Worm (Caenorhabditis elegans) whole organism, young adult: ENCODE results near the gene efn-3.

Experiments
- B0035.1 ChIP-seq: sonication (generic microtip); optimal IDR thresholded peaks from 2 replicates; lab custom pipeline; 2016; ENCODE audit warnings: missing genetic modification characterization, mild to moderate bottlenecking, missing compliant biosample characterization, missing genotype, missing genetic modification reagents
- C06A6.2 ChIP-seq: fragments of 200-800 bp; sonication (Bioruptor generic); conservative IDR thresholded peaks from 2 replicates; pipeline ENCODE4 v1.3.6; 2022; ENCODE audit warnings: missing genetic modification characterization, missing compliant biosample characterization
- F22D6.2 ChIP-seq: sonication (generic microtip); optimal IDR thresholded peaks from 2 replicates; lab custom pipeline; 2016; ENCODE audit warnings: mild to moderate bottlenecking, missing genetic modification characterization, missing compliant biosample characterization
- F33H1.4 ChIP-seq: fragments of 200-800 bp; sonication (Bioruptor generic); IDR thresholded peaks from 2 replicates; pipeline ENCODE4 v1.3.6; 2022; ENCODE audit warnings: missing genetic modification reagents, missing genetic modification characterization, missing compliant biosample characterization
- F37B4.10 ChIP-seq: fragments of 200-800 bp; sonication (Bioruptor generic); IDR thresholded peaks from 2 replicates; pipeline ENCODE4 v1.3.6; 2022; ENCODE audit warnings: missing genetic modification characterization, missing compliant biosample characterization
- F39B2.1 ChIP-seq: fragments of 200-800 bp; sonication (Bioruptor generic); IDR thresholded peaks from 2 replicates; pipeline ENCODE4 v1.3.6; 2022; ENCODE audit warnings: missing genetic modification reagents, missing genetic modification characterization, missing compliant biosample characterization
- F55B11.4 ChIP-seq: sonication (generic microtip); optimal IDR thresholded peaks from 2 replicates; lab custom pipeline; 2016; ENCODE audit warnings: missing compliant biosample characterization, missing genetic modification characterization, borderline replicate concordance; ENCODE audit not compliant: insufficient read depth
- K11D2.4 ChIP-seq: fragments of 200-800 bp; sonication (Bioruptor generic); IDR thresholded peaks from 2 replicates; pipeline ENCODE4 v1.3.6; 2022; ENCODE audit warnings: missing genetic modification reagents, missing genetic modification characterization, missing compliant biosample characterization
- T26A5.8 ChIP-seq: sonication (generic microtip); optimal IDR thresholded peaks from 2 replicates; lab custom pipeline; 2016; ENCODE audit warnings: missing genetic modification characterization, missing compliant biosample characterization
- Y56A3A.18 ChIP-seq: fragments of 200-800 bp; sonication (Bioruptor generic); IDR thresholded peaks from 2 replicates; pipeline ENCODE4 v1.3.6; 2022; ENCODE audit warnings: missing genetic modification reagents, missing genetic modification characterization, missing compliant biosample characterization
- Y95B8A.8 ChIP-seq: fragments of 200-800 bp; sonication (Bioruptor generic); IDR thresholded peaks from 2 replicates; pipeline ENCODE4 v1.3.6; 2022; ENCODE audit warnings: missing genetic modification reagents, missing genetic modification characterization, missing compliant biosample characterization
- akir-1 ChIP-seq: fragments of 200-800 bp; sonication (Bioruptor generic); optimal IDR thresholded peaks from 2 replicates; lab custom pipeline; 2018; ENCODE audit warnings: mild to moderate bottlenecking, missing genetic modification characterization, moderate library complexity, missing compliant biosample characterization
- atf-7 ChIP-seq: sonication (generic microtip); optimal IDR thresholded peaks from 2 replicates; lab custom pipeline; 2017; ENCODE audit warnings: mild to moderate bottlenecking, missing genetic modification characterization, missing compliant biosample characterization
- athp-1 ChIP-seq: sonication (generic microtip); optimal IDR thresholded peaks from 2 replicates; lab custom pipeline; 2017; ENCODE audit warnings: mild to moderate bottlenecking, missing genetic modification characterization, missing compliant biosample characterization
- attf-3 ChIP-seq: fragments of 200-800 bp; sonication (Bioruptor generic); conservative IDR thresholded peaks from 2 replicates; pipeline ENCODE4 v1.3.6; 2022; ENCODE audit warnings: missing genetic modification reagents, missing genetic modification characterization, missing compliant biosample characterization
- attf-5 ChIP-seq: fragments of 200-800 bp; sonication (Bioruptor generic); optimal IDR thresholded peaks from 2 replicates; lab custom pipeline; 2018; ENCODE audit warnings: mild to moderate bottlenecking, missing genetic modification characterization, missing compliant biosample characterization
- ccch-3 ChIP-seq: fragments of 200-800 bp; sonication (Bioruptor generic); optimal IDR thresholded peaks from 2 replicates; lab custom pipeline; 2018; ENCODE audit warnings: mild to moderate bottlenecking, missing genetic modification characterization, missing compliant biosample characterization
- cebp-1 ChIP-seq, 2 experiments: fragments of 200-800 bp in 1 of 2; sonication (Bioruptor generic) in 1 of 2; sonication (generic microtip) in 1 of 2; IDR thresholded peaks in 1 of 2; optimal IDR thresholded peaks in 1 of 2; 2 replicates each; pipeline versions ENCODE4 v1.3.6 to Lab custom; 2017 to 2022; ENCODE audit warnings: missing compliant biosample characterization in 2 of 2, missing genetic modification characterization in 2 of 2, mild to moderate bottlenecking in 1 of 2, missing genetic modification reagents in 1 of 2, moderate library complexity in 1 of 2
- ceh-100 ChIP-seq: fragments of 200-800 bp; sonication (Bioruptor generic); IDR thresholded peaks from 2 replicates; pipeline ENCODE4 v1.3.6; 2022; ENCODE audit warnings: missing genetic modification reagents, missing genetic modification characterization, missing compliant biosample characterization
- ceh-58 ChIP-seq: fragments of 200-800 bp; sonication (Bioruptor generic); IDR thresholded peaks from 2 replicates; pipeline ENCODE4 v1.3.6; 2022; ENCODE audit warnings: missing genetic modification characterization, missing compliant biosample characterization
- ceh-79 ChIP-seq: sonication (generic microtip); optimal IDR thresholded peaks from 2 replicates; lab custom pipeline; 2017; ENCODE audit warnings: mild to moderate bottlenecking, missing genetic modification characterization, missing compliant biosample characterization
- dpff-1 ChIP-seq: sonication (generic microtip); optimal IDR thresholded peaks from 2 replicates; lab custom pipeline; 2017; ENCODE audit warnings: mild to moderate bottlenecking, missing genetic modification characterization, missing compliant biosample characterization
- egl-18 ChIP-seq: fragments of 200-800 bp; sonication (Bioruptor generic); IDR thresholded peaks from 2 replicates; pipeline ENCODE4 v1.3.6; 2022; ENCODE audit warnings: missing genetic modification reagents, missing genetic modification characterization, missing compliant biosample characterization
- gei-17 ChIP-seq: fragments of 200-800 bp; sonication (Bioruptor generic); optimal IDR thresholded peaks from 2 replicates; lab custom pipeline; 2018; ENCODE audit warnings: mild to moderate bottlenecking, missing genetic modification characterization, missing compliant biosample characterization
- him-1 ChIP-seq: sonication (generic microtip); optimal IDR thresholded peaks from 2 replicates; lab custom pipeline; 2016; ENCODE audit warnings: missing genotype, missing genetic modification reagents, missing genetic modification characterization, missing compliant biosample characterization
- hlh-26 ChIP-seq: fragments of 200-800 bp; sonication (Bioruptor generic); conservative IDR thresholded peaks from 2 replicates; pipeline ENCODE4 v1.3.6; 2022; ENCODE audit warnings: missing genetic modification reagents, missing genetic modification characterization, missing compliant biosample characterization
- hmg-1.2 ChIP-seq: fragments of 200-800 bp; sonication (Bioruptor generic); IDR thresholded peaks from 2 replicates; pipeline ENCODE4 v1.3.6; 2022; ENCODE audit warnings: missing genetic modification reagents, missing genetic modification characterization, missing compliant biosample characterization
- hrde-1 ChIP-seq: sonication (generic microtip); optimal IDR thresholded peaks from 2 replicates; lab custom pipeline; 2016; ENCODE audit warnings: missing genetic modification characterization, mild to moderate bottlenecking, missing compliant biosample characterization, moderate library complexity, missing genotype, missing genetic modification reagents, borderline replicate concordance
- lag-1 ChIP-seq: fragments of 200-800 bp; sonication (Bioruptor generic); IDR thresholded peaks from 2 replicates; pipeline ENCODE4 v1.3.6; 2022; ENCODE audit warnings: missing genetic modification reagents, missing genetic modification characterization, missing compliant biosample characterization
- let-607 ChIP-seq, 2 experiments: fragments of 200-800 bp in 1 of 2; sonication (Bioruptor generic) in 1 of 2; sonication (generic microtip) in 1 of 2; optimal IDR thresholded peaks; 2 replicates each; lab custom pipeline; 2016 to 2018; ENCODE audit warnings: mild to moderate bottlenecking in 2 of 2, missing compliant biosample characterization in 2 of 2, missing genetic modification characterization in 2 of 2, moderate library complexity in 2 of 2, missing genotype in 1 of 2
- lin-35 ChIP-seq, 3 experiments: fragments of 150-350 bp in 2 of 3; sonication (generic microtip) in 1 of 3; optimal IDR thresholded peaks; 2 replicates each; lab custom pipeline; 2014 to 2018; ENCODE audit warnings: missing biosample characterization in 3 of 3, missing genetic modification characterization in 3 of 3, missing genetic modification reagents in 3 of 3
- madf-10 ChIP-seq: sonication (generic microtip); optimal IDR thresholded peaks from 2 replicates; lab custom pipeline; 2016; ENCODE audit warnings: mild to moderate bottlenecking, missing genetic modification characterization, missing compliant biosample characterization
- madf-3 ChIP-seq: fragments of 200-800 bp; sonication (Bioruptor generic); IDR thresholded peaks from 2 replicates; pipeline ENCODE4 v1.3.6; 2022; ENCODE audit warnings: missing genetic modification reagents, missing genetic modification characterization, missing compliant biosample characterization
- mes-4 ChIP-seq: sonication (generic microtip); optimal IDR thresholded peaks from 2 replicates; lab custom pipeline; 2016; ENCODE audit warnings: missing genotype, missing genetic modification characterization, missing compliant biosample characterization
- nfya-1 ChIP-seq: sonication (generic microtip); optimal IDR thresholded peaks from 2 replicates; lab custom pipeline; 2017; ENCODE audit warnings: antibody characterized with exemption, missing compliant biosample characterization, missing genetic modification characterization, borderline replicate concordance; ENCODE audit not compliant: insufficient read depth
- nfyb-1 ChIP-seq: fragments of 200-800 bp; sonication (Bioruptor generic); IDR thresholded peaks from 2 replicates; pipeline ENCODE4 v1.3.6; 2022; ENCODE audit warnings: missing genetic modification reagents, missing genetic modification characterization, missing compliant biosample characterization
- nhr-120 ChIP-seq: fragments of 200-800 bp; sonication (Bioruptor generic); IDR thresholded peaks from 2 replicates; pipeline ENCODE4 v1.3.6; 2022; ENCODE audit warnings: missing genetic modification characterization, missing compliant biosample characterization
- nhr-27 ChIP-seq: fragments of 200-800 bp; sonication (Bioruptor generic); optimal IDR thresholded peaks from 2 replicates; lab custom pipeline; 2018; ENCODE audit warnings: mild to moderate bottlenecking, missing genetic modification characterization, moderate library complexity, missing compliant biosample characterization
- pbrm-1 ChIP-seq: fragments of 200-800 bp; sonication (Bioruptor generic); IDR thresholded peaks from 2 replicates; pipeline ENCODE4 v1.3.6; 2022; ENCODE audit warnings: missing genetic modification reagents, missing genetic modification characterization, missing compliant biosample characterization
- snpc-4 ChIP-seq, 5 experiments: fragments of 150-350 bp in 1 of 5; sonication (generic microtip) in 4 of 5; optimal IDR thresholded peaks; 2 replicates each; lab custom pipeline; 2014 to 2018; ENCODE audit warnings: missing genetic modification characterization in 5 of 5, missing biosample characterization in 3 of 5, antibody characterized with exemption in 2 of 5, mild to moderate bottlenecking in 2 of 5, missing compliant biosample characterization in 2 of 5, missing genotype in 2 of 5, moderate library complexity in 2 of 5, missing genetic modification reagents in 1 of 5
- tbx-9 ChIP-seq: sonication (generic microtip); optimal IDR thresholded peaks from 2 replicates; lab custom pipeline; 2016; ENCODE audit warnings: borderline replicate concordance, missing genetic modification characterization, inconsistent platforms, missing compliant biosample characterization
- unc-130 ChIP-seq: sonication (generic microtip); optimal IDR thresholded peaks from 2 replicates; lab custom pipeline; 2016; ENCODE audit warnings: missing genetic modification reagents, missing genetic modification characterization, missing compliant biosample characterization
- unc-62 ChIP-seq: fragments of 150-350 bp; optimal IDR thresholded peaks from 2 replicates; lab custom pipeline; 2014; ENCODE audit warnings: missing biosample characterization, missing genetic modification reagents, missing genetic modification characterization
- zfh-2 ChIP-seq: fragments of 200-800 bp; sonication (Bioruptor generic); conservative IDR thresholded peaks from 2 replicates; pipeline ENCODE4 v1.3.6; 2022; ENCODE audit warnings: missing genetic modification reagents, missing genetic modification characterization, missing compliant biosample characterization
- zim-3 ChIP-seq: sonication (generic microtip); optimal IDR thresholded peaks from 2 replicates; lab custom pipeline; 2017; ENCODE audit warnings: mild to moderate bottlenecking, missing genetic modification characterization, moderate library complexity, missing compliant biosample characterization

efn-3 gene

ce11 chrX:13514384-13514783, 37.1 kb upstream of the efn-3 start (continued):
- TF ChIP-seq attf-3 (GFP tag; lab: Robert Waterston, UW) (0 out of 2 replicates have a peak, but pooled peaks have one; percentile 26), akir-1 (GFP tag; lab: Kevin White, UChicago) (peak; percentile 38), ceh-58 (GFP tag; lab: Robert Waterston, UW) (no peak)

DNA sequence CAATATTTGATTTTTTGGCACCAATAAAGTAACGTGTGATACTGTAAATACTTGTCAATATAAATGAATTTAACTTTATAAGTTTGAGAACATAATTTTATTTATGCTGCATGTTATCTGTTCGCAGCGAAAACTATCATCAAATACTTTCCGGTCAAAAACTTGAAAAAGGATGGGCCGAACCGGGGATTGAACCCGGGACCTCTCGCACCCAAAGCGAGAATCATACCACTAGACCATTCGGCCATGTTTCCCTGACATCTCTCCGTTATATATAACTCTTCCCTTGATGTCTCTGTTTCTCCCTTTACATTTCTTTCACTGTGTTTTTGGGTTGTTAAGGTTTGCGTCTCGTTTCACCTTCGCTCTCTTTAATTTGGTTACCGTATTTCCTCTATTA, 34.5 kb upstream of the efn-3 start:
- no peak for TF ChIP-seq F37B4.10 (GFP tag; lab: Robert Waterston, UW)
- TF ChIP-seq lag-1: no peak
- TF ChIP-seq dpff-1 (tag; lab: Kevin White, UChicago): no peak
- TF ChIP-seq zfh-2: no peak
- TF ChIP-seq lin-35 (GFP tag; optimal IDR thresholded peaks at IDR 0.05; lab: Kevin White, UChicago): peak in 1 of 3 experiments; percentile 71
- TF ChIP-seq madf-3 (GFP tag; lab: Robert Waterston, UW): no peak
- TF ChIP-seq cebp-1 (GFP tag; IDR thresholded peaks at IDR 0.05; lab: Robert Waterston, UW): no peak
- no peak for TF ChIP-seq cebp-1 (tag; optimal IDR thresholded peaks at IDR 0.05; lab: Kevin White, UChicago)
- no peak for TF ChIP-seq ccch-3 (GFP tag; lab: Kevin White, UChicago)
- TF ChIP-seq F39B2.1 (GFP tag; lab: Robert Waterston, UW): no peak
- no peak for TF ChIP-seq nfya-1 (tag; lab: Kevin White, UChicago)
- TF ChIP-seq F33H1.4 (GFP tag; lab: Robert Waterston, UW): no peak
- no peak for TF ChIP-seq unc-62 (GFP tag; lab: Kevin White, UChicago)
- TF ChIP-seq C06A6.2 (GFP tag; lab: Robert Waterston, UW): no peak
- TF ChIP-seq unc-130 (GFP tag; lab: Kevin White, UChicago): peak; percentile 54
- no peak for TF ChIP-seq egl-18 (GFP tag; lab: Robert Waterston, UW)
- TF ChIP-seq nhr-27 (tag; lab: Kevin White, UChicago): no peak
- peak; percentile 64 for TF ChIP-seq snpc-4 (GFP tag; optimal IDR thresholded peaks at IDR 0.05; lab: Kevin White, UChicago)
- peak; percentile 55 to 82 (median 74) for TF ChIP-seq snpc-4 (tag; optimal IDR thresholded peaks at IDR 0.05; lab: Kevin White, UChicago)
- TF ChIP-seq atf-7: peak; percentile 52
- TF ChIP-seq zim-3: peak; percentile 34
- TF ChIP-seq nhr-120 (GFP tag; lab: Robert Waterston, UW): 0 out of 2 replicates have a peak, but pooled peaks have one; percentile 68
- peak; percentile 49 for TF ChIP-seq hrde-1 (tag; lab: Kevin White, UChicago)
- TF ChIP-seq nfyb-1 (GFP tag; lab: Robert Waterston, UW): peak; percentile 89
- peak; percentile 71 for TF ChIP-seq hmg-1.2
- TF ChIP-seq Y56A3A.18 (GFP tag; lab: Robert Waterston, UW): peak; percentile 95
- peak; percentile 57; the same call in 1 of the 2 replicates for TF ChIP-seq K11D2.4
- no peak for TF ChIP-seq B0035.1 (tag; lab: Kevin White, UChicago)
- peak; percentile 65; the same call in 1 of the 2 replicates for TF ChIP-seq Y95B8A.8 (GFP tag; lab: Robert Waterston, UW)
- no peak for TF ChIP-seq akir-1 (GFP tag; lab: Kevin White, UChicago)
- TF ChIP-seq athp-1 (tag; lab: Kevin White, UChicago): peak; percentile 53
- no peak for TF ChIP-seq mes-4 (tag; lab: Kevin White, UChicago)
- peak; percentile 6 for TF ChIP-seq ceh-79 (tag; lab: Kevin White, UChicago)
- TF ChIP-seq tbx-9 (tag; lab: Kevin White, UChicago): no peak
- TF ChIP-seq let-607 (tag; optimal IDR thresholded peaks at IDR 0.05; lab: Kevin White, UChicago): peak in 1 of 2 experiments; percentile 30
- TF ChIP-seq hlh-26: no peak
- peak; percentile 79 for TF ChIP-seq madf-10 (tag; lab: Kevin White, UChicago)
- peak; percentile 88 for TF ChIP-seq pbrm-1 (GFP tag; lab: Robert Waterston, UW)
- TF ChIP-seq T26A5.8: no peak
- TF ChIP-seq F22D6.2 (tag; lab: Kevin White, UChicago): peak; percentile 4
- no peak for TF ChIP-seq F55B11.4 (tag; lab: Kevin White, UChicago)
- TF ChIP-seq attf-5: peak; percentile 53
- peak; percentile 92 for TF ChIP-seq him-1 (tag; lab: Kevin White, UChicago)
- TF ChIP-seq ceh-100 (GFP tag; lab: Robert Waterston, UW): 0 out of 2 replicates have a peak, but pooled peaks have one; percentile 26
- peak; percentile 59 for TF ChIP-seq gei-17 (GFP tag; lab: Kevin White, UChicago)
